Fruit fly (Drosophila melanogaster) whole organism, embryonic: Measurements from ENCODE around the gene Rab3-GAP.
A peak's percentile ranks its signal among the peaks of the same experiment; 100 is the strongest.

Experiments used
- ATbp ChIP-seq: fragments of 200-800 bp; sonication (Bioruptor generic); optimal IDR thresholded peaks from 2 replicates; lab custom pipeline; 2017; ENCODE audit warnings: missing biosample characterization, mild to moderate bottlenecking, missing genetic modification characterization, missing genetic modification reagents
- Ada2b ChIP-seq: fragments of 200-800 bp; sonication (Bioruptor generic); IDR thresholded peaks from 2 replicates; pipeline ENCODE4 v1.3.6; 2022; ENCODE audit warnings: missing biosample characterization, missing genetic modification characterization
- B-H2 ChIP-seq: fragments of 200-800 bp; sonication (Bioruptor generic); optimal IDR thresholded peaks from 2 replicates; lab custom pipeline; 2018; ENCODE audit warnings: missing biosample characterization, mild to moderate bottlenecking, missing genetic modification characterization
- CG10267 ChIP-seq: fragments of 200-800 bp; sonication (Bioruptor generic); optimal IDR thresholded peaks from 2 replicates; lab custom pipeline; 2018; ENCODE audit warnings: missing biosample characterization, mild to moderate bottlenecking, missing genetic modification characterization, moderate library complexity
- CG10959 ChIP-seq: fragments of 200-800 bp; sonication (Bioruptor generic); IDR thresholded peaks from 2 replicates; pipeline ENCODE4 v1.3.6; 2022; ENCODE audit warnings: missing biosample characterization, missing genetic modification characterization
- CG11560 ChIP-seq: fragments of 200-800 bp; sonication (Bioruptor generic); IDR thresholded peaks from 3 replicates; pipeline ENCODE4 v1.3.6; 2022; ENCODE audit warnings: missing biosample characterization, missing genetic modification characterization
- CG12391 ChIP-seq: fragments of 200-800 bp; sonication (Bioruptor generic); optimal IDR thresholded peaks from 3 replicates; lab custom pipeline; 2018; ENCODE audit warnings: missing biosample characterization, mild to moderate bottlenecking, missing genetic modification characterization, moderate library complexity
- CG12769 ChIP-seq: fragments of 200-800 bp; sonication (Bioruptor generic); optimal IDR thresholded peaks from 2 replicates; lab custom pipeline; 2019; ENCODE audit warnings: missing biosample characterization, mild to moderate bottlenecking, missing genetic modification characterization, moderate library complexity
- CG12942 ChIP-seq: fragments of 200-800 bp; sonication (Bioruptor generic); optimal IDR thresholded peaks from 3 replicates; lab custom pipeline; 2016; ENCODE audit warnings: missing biosample characterization, missing genetic modification characterization
- CG15073 ChIP-seq: fragments of 200-800 bp; sonication (Bioruptor generic); optimal IDR thresholded peaks from 2 replicates; lab custom pipeline; 2016; ENCODE audit warnings: missing biosample characterization, missing genetic modification characterization
- CG2129 ChIP-seq: fragments of 200-800 bp; sonication (Bioruptor generic); IDR thresholded peaks from 2 replicates; pipeline ENCODE4 v1.3.6; 2022; ENCODE audit warnings: missing biosample characterization, missing genetic modification characterization; ENCODE audit not compliant: partially characterized antibody
- CG2712 ChIP-seq: fragments of 200-800 bp; optimal IDR thresholded peaks from 3 replicates; lab custom pipeline; 2019; ENCODE audit warnings: missing biosample characterization, mild to moderate bottlenecking, missing genetic modification characterization, moderate library complexity
- CG2889 ChIP-seq: fragments of 200-800 bp; sonication (Bioruptor generic); IDR thresholded peaks from 3 replicates; pipeline ENCODE4 v1.3.6; 2022; ENCODE audit warnings: missing biosample characterization, missing genetic modification characterization
- CG3065 ChIP-seq: fragments of 200-800 bp; sonication (Bioruptor generic); optimal IDR thresholded peaks from 2 replicates; lab custom pipeline; 2016; ENCODE audit warnings: missing biosample characterization, missing genetic modification characterization
- CG4360 ChIP-seq: fragments of 200-800 bp; sonication (Bioruptor generic); IDR thresholded peaks from 2 replicates; pipeline ENCODE4 v1.3.6; 2022; ENCODE audit warnings: missing biosample characterization, missing genetic modification characterization
- CG4404 ChIP-seq: fragments of 200-800 bp; sonication (Bioruptor generic); IDR thresholded peaks from 2 replicates; pipeline ENCODE4 v1.3.6; 2022; ENCODE audit warnings: missing biosample characterization, missing genetic modification characterization
- CG5245 ChIP-seq: fragments of 200-800 bp; sonication (Bioruptor generic); optimal IDR thresholded peaks from 3 replicates; lab custom pipeline; 2016; ENCODE audit warnings: missing biosample characterization, missing genetic modification characterization
- CG6683 ChIP-seq: fragments of 200-800 bp; sonication (Bioruptor generic); optimal IDR thresholded peaks from 2 replicates; lab custom pipeline; 2017; ENCODE audit warnings: missing biosample characterization, mild to moderate bottlenecking, missing genetic modification characterization, missing genetic modification reagents
- CG8478 ChIP-seq: fragments of >200 bp; optimal IDR thresholded peaks from 2 replicates; lab custom pipeline; 2018
- CG9727 ChIP-seq: fragments of 200-800 bp; sonication (Bioruptor generic); optimal IDR thresholded peaks from 3 replicates; lab custom pipeline; 2017; ENCODE audit warnings: missing biosample characterization, mild to moderate bottlenecking, missing genetic modification characterization
- CHES-1-like ChIP-seq: fragments of 200-800 bp; sonication (Bioruptor generic); optimal IDR thresholded peaks from 2 replicates; lab custom pipeline; 2016; ENCODE audit warnings: missing biosample characterization, missing genetic modification characterization
- Chrac-16 ChIP-seq: fragments of 200-800 bp; sonication (Bioruptor generic); optimal IDR thresholded peaks from 3 replicates; lab custom pipeline; 2016; ENCODE audit warnings: missing biosample characterization, missing genetic modification characterization
- CkIIα-i1 ChIP-seq: fragments of 200-800 bp; sonication (Bioruptor generic); IDR thresholded peaks from 2 replicates; pipeline ENCODE4 v1.3.6; 2022; ENCODE audit warnings: missing biosample characterization, missing genetic modification characterization
- D19B ChIP-seq: fragments of 200-800 bp; sonication (Bioruptor generic); optimal IDR thresholded peaks from 2 replicates; lab custom pipeline; 2017; ENCODE audit warnings: missing biosample characterization, mild to moderate bottlenecking, missing genetic modification characterization
- Dad ChIP-seq: fragments of 200-800 bp; sonication (Bioruptor generic); optimal IDR thresholded peaks from 3 replicates; lab custom pipeline; 2016; ENCODE audit warnings: missing biosample characterization, missing genetic modification characterization
- Ets97D ChIP-seq: fragments of 200-800 bp; sonication (Bioruptor generic); optimal IDR thresholded peaks from 3 replicates; lab custom pipeline; 2016; ENCODE audit warnings: missing biosample characterization, missing genetic modification characterization
- Hey ChIP-seq: fragments of 200-800 bp; sonication (Bioruptor generic); optimal IDR thresholded peaks from 3 replicates; lab custom pipeline; 2018; ENCODE audit warnings: missing biosample characterization, mild to moderate bottlenecking, missing genetic modification characterization
- Med ChIP-seq: fragments of 200-800 bp; sonication (Bioruptor generic); peaks from one replicate; lab custom pipeline; 2016; ENCODE audit warnings: missing biosample characterization, missing genetic modification characterization, mild to moderate bottlenecking, inconsistent platforms, moderate library complexity
- Trl ChIP-seq, 3 experiments: fragments of >200 bp in 2 of 3; fragments of 200-800 bp in 1 of 3; sonication (Bioruptor generic) in 1 of 3; optimal IDR thresholded peaks; 2 replicates in 1 of 3; 3 replicates in 2 of 3; lab custom pipeline; 2016 to 2017; ENCODE audit warnings: missing biosample characterization in 1 of 3, missing genetic modification characterization in 1 of 3
- Usf ChIP-seq: fragments of 200-800 bp; sonication (Bioruptor generic); optimal IDR thresholded peaks from 2 replicates; lab custom pipeline; 2017; ENCODE audit warnings: missing genotype, missing biosample characterization, missing genetic modification characterization
- ac ChIP-seq: fragments of 200-800 bp; sonication (Bioruptor generic); optimal IDR thresholded peaks from 3 replicates; lab custom pipeline; 2017; ENCODE audit warnings: missing biosample characterization, mild to moderate bottlenecking, missing genetic modification characterization
- az2 ChIP-seq: fragments of 200-800 bp; sonication (Bioruptor generic); optimal IDR thresholded peaks from 3 replicates; lab custom pipeline; 2016; ENCODE audit warnings: missing biosample characterization, missing genetic modification characterization
- bigmax ChIP-seq: fragments of 200-800 bp; sonication (Bioruptor generic); optimal IDR thresholded peaks from 2 replicates; lab custom pipeline; 2018; ENCODE audit warnings: missing biosample characterization, mild to moderate bottlenecking, missing genetic modification characterization
- chinmo ChIP-seq: fragments of 200-800 bp; sonication (Bioruptor generic); IDR thresholded peaks from 4 replicates; pipeline ENCODE4 v1.3.6; 2022; ENCODE audit warnings: missing biosample characterization, missing genetic modification characterization; ENCODE audit not compliant: partially characterized antibody
- crc ChIP-seq: fragments of 200-800 bp; sonication (Bioruptor generic); optimal IDR thresholded peaks from 2 replicates; lab custom pipeline; 2016; ENCODE audit warnings: missing biosample characterization, missing genetic modification characterization
- dysf ChIP-seq: fragments of 200-800 bp; sonication (Bioruptor generic); IDR thresholded peaks from 3 replicates; pipeline ENCODE4 v1.3.6; 2022; ENCODE audit warnings: missing biosample characterization, missing genetic modification characterization
- ems ChIP-seq: fragments of 200-800 bp; sonication (Bioruptor generic); optimal IDR thresholded peaks from 3 replicates; lab custom pipeline; 2016; ENCODE audit warnings: missing biosample characterization, missing genetic modification characterization
- eyg ChIP-seq: fragments of 200-800 bp; sonication (Bioruptor generic); optimal IDR thresholded peaks from 3 replicates; lab custom pipeline; 2016; ENCODE audit warnings: missing biosample characterization, missing genetic modification characterization
- hkb ChIP-seq, 2 experiments: fragments of 200-800 bp in 1 of 2; fragments of >200 bp in 1 of 2; sonication (Bioruptor generic) in 1 of 2; IDR thresholded peaks in 1 of 2; optimal IDR thresholded peaks in 1 of 2; 2 replicates each; pipeline versions ENCODE4 v1.3.6 to Lab custom; 2017 to 2022; ENCODE audit warnings: missing biosample characterization in 1 of 2, missing genetic modification characterization in 1 of 2
- klu ChIP-seq: fragments of 200-800 bp; sonication (Bioruptor generic); IDR thresholded peaks from 2 replicates; pipeline ENCODE4 v1.3.6; 2022; ENCODE audit warnings: missing biosample characterization, missing genetic modification characterization
- mam ChIP-seq: fragments of 200-800 bp; sonication (Bioruptor generic); optimal IDR thresholded peaks from 3 replicates; lab custom pipeline; 2016; ENCODE audit warnings: missing biosample characterization, missing genetic modification characterization
- nom ChIP-seq: fragments of 200-800 bp; sonication (Bioruptor generic); optimal IDR thresholded peaks from 2 replicates; lab custom pipeline; 2017; ENCODE audit warnings: missing biosample characterization, missing genetic modification characterization, mild to moderate bottlenecking, moderate library complexity, missing genetic modification reagents
- phol ChIP-seq: fragments of 200-800 bp; sonication (Bioruptor generic); optimal IDR thresholded peaks from 3 replicates; lab custom pipeline; 2018; ENCODE audit warnings: missing biosample characterization, mild to moderate bottlenecking, missing genetic modification characterization, moderate library complexity
- psq ChIP-seq: fragments of 200-800 bp; sonication (Bioruptor generic); optimal IDR thresholded peaks from 2 replicates; lab custom pipeline; 2017; ENCODE audit warnings: missing biosample characterization, missing genetic modification characterization
- pum ChIP-seq: fragments of 200-800 bp; sonication (Bioruptor generic); optimal IDR thresholded peaks from 2 replicates; lab custom pipeline; 2016; ENCODE audit warnings: missing biosample characterization, missing genetic modification characterization
- schlank ChIP-seq: fragments of 200-800 bp; sonication (Bioruptor generic); optimal IDR thresholded peaks from 2 replicates; lab custom pipeline; 2018; ENCODE audit warnings: missing biosample characterization, mild to moderate bottlenecking, missing genetic modification characterization
- seq ChIP-seq: fragments of 200-800 bp; sonication (Bioruptor generic); IDR thresholded peaks from 2 replicates; pipeline ENCODE4 v1.3.6; 2022; ENCODE audit warnings: missing biosample characterization, missing genetic modification characterization
- sima ChIP-seq: fragments of 200-800 bp; sonication (Bioruptor generic); optimal IDR thresholded peaks from 2 replicates; lab custom pipeline; 2016; ENCODE audit warnings: missing biosample characterization, missing genetic modification characterization
- slp2 ChIP-seq: fragments of 200-800 bp; sonication (Bioruptor generic); optimal IDR thresholded peaks from 2 replicates; lab custom pipeline; 2016; ENCODE audit warnings: missing biosample characterization, missing genetic modification characterization
- sob ChIP-seq: fragments of 200-800 bp; sonication (Bioruptor generic); IDR thresholded peaks from 2 replicates; pipeline ENCODE4 v1.3.6; 2022; ENCODE audit warnings: missing biosample characterization, missing genetic modification characterization
- sqz ChIP-seq: fragments of 200-800 bp; sonication (Bioruptor generic); optimal IDR thresholded peaks from 3 replicates; lab custom pipeline; 2018; ENCODE audit warnings: missing biosample characterization, mild to moderate bottlenecking, missing genetic modification characterization
- ssp ChIP-seq: fragments of 200-800 bp; sonication (Bioruptor generic); IDR thresholded peaks from 2 replicates; pipeline ENCODE4 v1.3.6; 2022; ENCODE audit warnings: missing biosample characterization, missing genetic modification characterization

The Rab3-GAP gene

DNA sequence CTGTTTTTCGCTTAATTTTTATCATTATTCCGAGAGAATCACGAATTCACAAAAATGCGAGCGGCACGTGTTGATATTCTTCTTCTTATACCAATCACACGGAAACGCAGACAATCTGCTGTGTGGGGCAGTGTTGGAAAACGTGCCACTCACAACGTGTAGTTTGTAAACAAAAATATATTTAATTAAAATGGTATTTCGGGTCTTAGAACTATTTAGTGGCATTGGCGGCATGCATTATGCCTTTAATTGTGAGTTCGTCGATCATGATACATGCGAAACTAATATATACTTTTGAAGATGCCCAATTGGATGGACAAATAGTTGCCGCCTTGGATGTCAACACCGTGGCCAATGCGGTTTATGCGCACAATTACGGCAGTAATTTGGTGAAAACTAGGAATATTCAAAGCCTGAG, 33.4 kb upstream of the Rab3-GAP start, which contains the start of the genes CG6712 and Mt2 (continued):
- TF ChIP-seq Ada2b = no peak
- no peak for TF ChIP-seq pum
- TF ChIP-seq CG2712 (tag; lab: Kevin White, UChicago) = no peak
- TF ChIP-seq D19B (GFP tag; lab: Kevin White, UChicago) = no peak
- TF ChIP-seq mam (GFP tag; lab: Kevin White, UChicago) = no peak
- TF ChIP-seq schlank (tag; lab: Kevin White, UChicago) = no peak
- TF ChIP-seq CG3065 = no peak
- no peak for TF ChIP-seq CG10959
- TF ChIP-seq nom (GFP tag; lab: Kevin White, UChicago) = no peak
- no peak for TF ChIP-seq slp2 (GFP tag; lab: Kevin White, UChicago)
- TF ChIP-seq az2 (GFP tag; lab: Kevin White, UChicago) = no peak
- TF ChIP-seq ATbp = no peak
- no peak for TF ChIP-seq seq
- TF ChIP-seq CG15073 (GFP tag; lab: Kevin White, UChicago) = no peak
- no peak for TF ChIP-seq CG11560 (tag; lab: Robert Waterston, UW)
- no peak for TF ChIP-seq eyg (GFP tag; lab: Kevin White, UChicago)
- TF ChIP-seq Ets97D (GFP tag; lab: Kevin White, UChicago) = peak; percentile 37
- no peak for TF ChIP-seq crc (GFP tag; lab: Kevin White, UChicago)
- no peak for TF ChIP-seq CG2889 (GFP tag; lab: Robert Waterston, UW)
- no peak for TF ChIP-seq ssp
- TF ChIP-seq CHES-1-like (GFP tag; lab: Kevin White, UChicago) = peak; percentile 1
- 0 out of 3 replicates have a peak, but pooled peaks have one; percentile 7 for TF ChIP-seq dysf
- TF ChIP-seq CG2129 = no peak
- TF ChIP-seq Usf (GFP tag; lab: Kevin White, UChicago) = no peak
- no peak for TF ChIP-seq CG12769 (tag; lab: Kevin White, UChicago)
- TF ChIP-seq CG4404 (GFP tag; lab: Robert Waterston, UW) = no peak
- no peak for TF ChIP-seq sqz (GFP tag; lab: Kevin White, UChicago)
- no peak for TF ChIP-seq klu
- no peak for TF ChIP-seq CG6683 (GFP tag; lab: Kevin White, UChicago)
- TF ChIP-seq Trl (optimal IDR thresholded peaks at IDR 0.05; lab: Kevin White, UChicago) = no peak
- TF ChIP-seq Trl (GFP tag; optimal IDR thresholded peaks at IDR 0.05; lab: Kevin White, UChicago) = no peak
- no peak for TF ChIP-seq CG9727 (GFP tag; lab: Kevin White, UChicago)
- TF ChIP-seq phol (tag; lab: Kevin White, UChicago) = peak; percentile 19
- no peak for TF ChIP-seq bigmax (GFP tag; lab: Kevin White, UChicago)
- TF ChIP-seq psq (GFP tag; lab: Kevin White, UChicago) = no peak
- no peak for TF ChIP-seq Hey (tag; lab: Kevin White, UChicago)
- TF ChIP-seq chinmo = no peak
- no peak for TF ChIP-seq CG12391 (tag; lab: Kevin White, UChicago)
- TF ChIP-seq CG10267 (tag; lab: Kevin White, UChicago) = peak; percentile 92
- no peak for TF ChIP-seq CkIIα-i1 (GFP tag; lab: Robert Waterston, UW)
- no peak for TF ChIP-seq Chrac-16 (GFP tag; lab: Kevin White, UChicago)
- TF ChIP-seq ems (GFP tag; lab: Kevin White, UChicago) = peak; percentile 20
- no peak for TF ChIP-seq hkb (optimal IDR thresholded peaks at IDR 0.05; lab: Kevin White, UChicago)
- no peak for TF ChIP-seq hkb (GFP tag; IDR thresholded peaks at IDR 0.05; lab: Robert Waterston, UW)
- no peak for TF ChIP-seq CG8478 (lab: Kevin White, UChicago)
- no peak for TF ChIP-seq sima (GFP tag; lab: Kevin White, UChicago)
- TF ChIP-seq ac (GFP tag; lab: Kevin White, UChicago) = no peak
- peak; percentile 83 for TF ChIP-seq Med (GFP tag; lab: Kevin White, UChicago)
- no peak for TF ChIP-seq Dad (GFP tag; lab: Kevin White, UChicago)
- TF ChIP-seq sob = peak; percentile 36; the same call in 1 of the 2 replicates
- no peak for TF ChIP-seq CG12942
- TF ChIP-seq CG5245 (GFP tag; lab: Kevin White, UChicago) = no peak
- no peak for TF ChIP-seq CG4360 (GFP tag; lab: Robert Waterston, UW)
- peak; percentile 52 for TF ChIP-seq B-H2 (GFP tag; lab: Kevin White, UChicago)
